Worm (Caenorhabditis elegans) whole organism, early embryonic: ENCODE results near the gene R10E8.3.

Experiments
- B0310.2 ChIP-seq: sonication (generic microtip); optimal IDR thresholded peaks from 2 replicates; lab custom pipeline; 2016; ENCODE audit warnings: mild to moderate bottlenecking, missing genetic modification characterization, missing compliant biosample characterization
- F13C5.2 ChIP-seq: sonication (generic microtip); optimal IDR thresholded peaks from 2 replicates; lab custom pipeline; 2017; ENCODE audit warnings: mild to moderate bottlenecking, missing genetic modification characterization, inconsistent platforms, missing compliant biosample characterization
- aly-1 ChIP-seq: sonication (generic microtip); optimal IDR thresholded peaks from 2 replicates; lab custom pipeline; 2016; ENCODE audit warnings: missing genetic modification characterization, missing compliant biosample characterization
- ama-1 ChIP-seq: fragments of 150-350 bp; optimal IDR thresholded peaks from 2 replicates; lab custom pipeline; 2014
- ceh-13 ChIP-seq: fragments of 200-800 bp; sonication (Bioruptor generic); optimal IDR thresholded peaks from 2 replicates; lab custom pipeline; 2018; ENCODE audit warnings: mild to moderate bottlenecking, missing genetic modification characterization, missing compliant biosample characterization
- ceh-36 ChIP-seq: sonication (generic microtip); optimal IDR thresholded peaks from 2 replicates; lab custom pipeline; 2016; ENCODE audit warnings: missing genetic modification characterization, inconsistent platforms, missing compliant biosample characterization
- ets-7 ChIP-seq: sonication (generic microtip); optimal IDR thresholded peaks from 2 replicates; lab custom pipeline; 2016; ENCODE audit warnings: missing genotype, missing genetic modification characterization, missing compliant biosample characterization
- flt-1 ChIP-seq: fragments of 200-800 bp; sonication (Bioruptor generic); IDR thresholded peaks from 2 replicates; pipeline ENCODE4 v1.3.6; 2022; ENCODE audit warnings: missing genetic modification characterization, missing compliant biosample characterization
- hmbx-1 ChIP-seq: sonication (generic microtip); optimal IDR thresholded peaks from 2 replicates; lab custom pipeline; 2016; ENCODE audit warnings: mild to moderate bottlenecking, missing genetic modification characterization, missing compliant biosample characterization
- hmg-4 ChIP-seq: fragments of 200-800 bp; sonication (Bioruptor generic); optimal IDR thresholded peaks from 2 replicates; lab custom pipeline; 2018; ENCODE audit warnings: mild to moderate bottlenecking, missing genetic modification characterization, missing compliant biosample characterization
- hnd-1 ChIP-seq: sonication (generic microtip); optimal IDR thresholded peaks from 2 replicates; lab custom pipeline; 2016; ENCODE audit warnings: missing genetic modification characterization, missing compliant biosample characterization
- pes-1 ChIP-seq: fragments of 200-800 bp; sonication (Bioruptor generic); IDR thresholded peaks from 2 replicates; pipeline ENCODE4 v1.3.6; 2022; ENCODE audit warnings: missing genetic modification reagents, missing genetic modification characterization, missing compliant biosample characterization
- scrt-1 ChIP-seq: fragments of 200-800 bp; sonication (Bioruptor generic); IDR thresholded peaks from 2 replicates; pipeline ENCODE4 v1.3.6; 2022; ENCODE audit warnings: missing genetic modification characterization, missing compliant biosample characterization
- sea-1 ChIP-seq: fragments of 200-800 bp; sonication (Bioruptor generic); conservative IDR thresholded peaks from 2 replicates; pipeline ENCODE4 v1.3.6; 2022; ENCODE audit warnings: missing genetic modification characterization, missing compliant biosample characterization
- tbx-11 ChIP-seq: fragments of 200-800 bp; sonication (Bioruptor generic); IDR thresholded peaks from 2 replicates; pipeline ENCODE4 v1.3.6; 2022; ENCODE audit warnings: missing genetic modification characterization, missing compliant biosample characterization
- tbx-37 ChIP-seq: fragments of 200-800 bp; sonication (Bioruptor generic); conservative IDR thresholded peaks from 2 replicates; pipeline ENCODE4 v1.3.6; 2022; ENCODE audit warnings: missing genetic modification reagents, missing genetic modification characterization, missing compliant biosample characterization
- tra-4 ChIP-seq: sonication (generic microtip); optimal IDR thresholded peaks from 2 replicates; lab custom pipeline; 2017; ENCODE audit warnings: missing genetic modification characterization, missing compliant biosample characterization

The R10E8.3 gene

ce11 chrV:18195006-18195405, 41.6 kb downstream of the R10E8.3 start, which contains the start of gene F16H6.3:
Gene F16H6.3 (plus strand): TSS chrV:18195306.
- TF ChIP-seq ama-1 (lab: Kevin White, UChicago) (no peak), F13C5.2 (tag; lab: Kevin White, UChicago) (no peak)

- TF ChIP-seq tbx-11 (no peak), F13C5.2 (tag; lab: Kevin White, UChicago) (no peak), scrt-1 (GFP tag; lab: Robert Waterston, UW) (no peak), hnd-1 (tag; lab: Kevin White, UChicago) (no peak), hmg-4 (GFP tag; lab: Kevin White, UChicago) (no peak), hmbx-1 (tag; lab: Kevin White, UChicago) (no peak), aly-1 (no peak), ama-1 (lab: Kevin White, UChicago) (no peak), ceh-36 (no peak), ets-7 (tag; lab: Kevin White, UChicago) (no peak), sea-1 (GFP tag; lab: Robert Waterston, UW) (no peak), pes-1 (GFP tag; lab: Robert Waterston, UW) (no peak), flt-1 (GFP tag; lab: Robert Waterston, UW) (no peak), ceh-13 (GFP tag; lab: Kevin White, UChicago) (no peak), tra-4 (tag; lab: Kevin White, UChicago) (no peak), B0310.2 (no peak), tbx-37 (GFP tag; lab: Robert Waterston, UW) (no peak)
Measured at ce11 chrV:18191128-18191527, 45.4 kb downstream of the R10E8.3 start, which contains the start of gene clec-42. Gene clec-42 (plus strand): TSS chrV:18191412.

DNA sequence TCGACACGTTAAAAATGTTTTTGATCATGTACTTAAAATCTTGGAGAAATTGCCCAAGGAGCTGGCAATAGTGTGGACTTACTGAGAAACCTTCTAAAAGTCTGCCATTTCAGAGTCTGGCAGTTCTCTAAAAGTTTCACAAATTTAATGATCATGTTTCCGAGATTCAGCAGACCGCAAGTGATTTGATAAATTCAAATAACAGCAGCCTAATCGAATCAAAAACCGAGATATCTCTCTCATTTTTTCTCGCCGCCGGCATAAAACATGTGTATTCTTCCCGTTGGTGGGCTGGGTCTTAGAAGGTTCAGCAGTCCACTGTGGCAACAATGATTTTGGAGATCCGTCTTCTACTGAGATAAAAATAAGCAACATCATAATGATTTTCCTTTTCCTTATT, 47.4 kb downstream of the R10E8.3 start, which contains the start of gene clec-246:
Gene clec-246 (plus strand): TSS at position 301 of the 400 bp plus-strand sequence.
- TF ChIP-seq hmbx-1 (tag; lab: Kevin White, UChicago), result no peak
- TF ChIP-seq sea-1 (GFP tag; lab: Robert Waterston, UW), result no peak
- no peak for TF ChIP-seq tbx-11
- no peak for TF ChIP-seq ets-7 (tag; lab: Kevin White, UChicago)
- no peak for TF ChIP-seq pes-1 (GFP tag; lab: Robert Waterston, UW)
- no peak for TF ChIP-seq aly-1
- no peak for TF ChIP-seq tra-4 (tag; lab: Kevin White, UChicago)
- TF ChIP-seq ceh-36, result no peak
- no peak for TF ChIP-seq scrt-1 (GFP tag; lab: Robert Waterston, UW)
- no peak for TF ChIP-seq F13C5.2 (tag; lab: Kevin White, UChicago)
- TF ChIP-seq tbx-37 (GFP tag; lab: Robert Waterston, UW), result no peak
- TF ChIP-seq flt-1 (GFP tag; lab: Robert Waterston, UW), result no peak
- no peak for TF ChIP-seq hnd-1 (tag; lab: Kevin White, UChicago)
- TF ChIP-seq ceh-13 (GFP tag; lab: Kevin White, UChicago), result no peak
- no peak for TF ChIP-seq hmg-4 (GFP tag; lab: Kevin White, UChicago)
- no peak for TF ChIP-seq B0310.2
- TF ChIP-seq ama-1 (lab: Kevin White, UChicago), result no peak

DNA sequence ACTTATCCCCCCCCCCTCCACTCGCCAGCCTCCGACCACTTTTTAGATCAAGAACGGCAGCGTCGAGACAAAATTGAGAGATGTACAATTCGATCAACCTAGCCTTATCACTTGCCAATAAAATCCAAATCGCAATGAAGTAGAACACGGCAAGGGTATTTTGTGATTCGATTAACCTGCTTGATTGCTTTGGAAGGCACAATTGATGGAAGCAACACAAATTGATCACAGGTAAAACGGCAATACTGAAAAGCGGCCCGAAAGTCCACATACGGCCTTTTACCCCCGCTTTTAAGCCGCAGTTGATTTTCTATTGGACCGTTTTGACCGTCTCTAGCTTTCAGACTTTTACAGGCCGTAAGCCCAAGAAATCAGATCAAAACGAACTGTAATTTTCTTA, 48.2 kb downstream of the R10E8.3 start, which contains the start of gene clec-245:
Gene clec-245 (minus strand): TSS at position 101 of the 400 bp plus-strand sequence.
- no peak for TF ChIP-seq ets-7 (tag; lab: Kevin White, UChicago)
- TF ChIP-seq scrt-1 (GFP tag; lab: Robert Waterston, UW), result no peak
- no peak for TF ChIP-seq B0310.2
- no peak for TF ChIP-seq hmbx-1 (tag; lab: Kevin White, UChicago)
- no peak for TF ChIP-seq sea-1 (GFP tag; lab: Robert Waterston, UW)
- no peak for TF ChIP-seq tbx-37 (GFP tag; lab: Robert Waterston, UW)
- TF ChIP-seq F13C5.2 (tag; lab: Kevin White, UChicago), result no peak
- no peak for TF ChIP-seq flt-1 (GFP tag; lab: Robert Waterston, UW)
- no peak for TF ChIP-seq ceh-36
- TF ChIP-seq ama-1 (lab: Kevin White, UChicago), result no peak
- TF ChIP-seq hmg-4 (GFP tag; lab: Kevin White, UChicago), result no peak

DNA sequence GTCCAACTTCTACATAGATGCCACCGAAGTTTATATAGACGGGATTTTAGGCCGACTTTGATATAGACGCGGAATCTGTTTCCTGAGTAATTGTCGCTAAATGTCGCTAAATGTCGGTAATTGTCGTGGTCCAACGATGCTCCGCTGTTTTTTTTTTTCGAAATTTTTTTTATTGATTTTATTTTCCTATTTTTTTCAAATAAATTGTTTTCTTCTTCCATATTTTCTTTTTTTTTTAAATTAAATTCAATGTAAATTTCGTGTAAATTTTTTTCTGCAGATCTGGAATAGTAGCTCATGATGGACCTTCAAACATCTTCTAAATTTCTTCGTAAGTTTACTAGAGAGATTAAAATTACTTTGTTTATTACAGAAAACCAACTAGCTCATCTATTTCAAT, 51.7 kb downstream of the R10E8.3 start, which contains the start of gene C31G12.3:
Gene C31G12.3 (plus strand): TSS at position 301 of the 400 bp plus-strand sequence.
- TF ChIP-seq scrt-1 (GFP tag; lab: Robert Waterston, UW), result no peak
- no peak for TF ChIP-seq ama-1 (lab: Kevin White, UChicago)
- TF ChIP-seq flt-1 (GFP tag; lab: Robert Waterston, UW), result no peak
- TF ChIP-seq tbx-37 (GFP tag; lab: Robert Waterston, UW), result no peak
- no peak for TF ChIP-seq tra-4 (tag; lab: Kevin White, UChicago)
- TF ChIP-seq F13C5.2 (tag; lab: Kevin White, UChicago), result no peak
- TF ChIP-seq B0310.2, result no peak
- TF ChIP-seq sea-1 (GFP tag; lab: Robert Waterston, UW), result no peak
- TF ChIP-seq aly-1, result no peak
- TF ChIP-seq pes-1 (GFP tag; lab: Robert Waterston, UW), result no peak
- no peak for TF ChIP-seq hnd-1 (tag; lab: Kevin White, UChicago)
- no peak for TF ChIP-seq ets-7 (tag; lab: Kevin White, UChicago)
- no peak for TF ChIP-seq hmbx-1 (tag; lab: Kevin White, UChicago)
- no peak for TF ChIP-seq tbx-11
